Worm (Caenorhabditis elegans) whole organism, L2 larva: ENCODE measurements around the gene C02C6.14.

Experiments used
- C34F6.9 ChIP-seq: fragments of 150-350 bp; optimal IDR thresholded peaks from 2 replicates; lab custom pipeline; 2014; ENCODE audit warnings: missing biosample characterization, missing genetic modification characterization
- F13H6.1 ChIP-seq: sonication (generic microtip); optimal IDR thresholded peaks from 2 replicates; lab custom pipeline; 2016; ENCODE audit warnings: missing genetic modification characterization, missing compliant biosample characterization
- ZK546.5 ChIP-seq: sonication (generic microtip); optimal IDR thresholded peaks from 2 replicates; lab custom pipeline; 2017; ENCODE audit warnings: missing biosample characterization, missing genetic modification characterization
- aly-2 ChIP-seq: fragments of 150-350 bp; optimal IDR thresholded peaks from 2 replicates; lab custom pipeline; 2014; ENCODE audit warnings: missing biosample characterization, missing genetic modification characterization
- ama-1 ChIP-seq: fragments of 150-350 bp; optimal IDR thresholded peaks from 2 replicates; lab custom pipeline; 2018; ENCODE audit warnings: inconsistent platforms
- blmp-1 ChIP-seq: sonication (generic microtip); optimal IDR thresholded peaks from 2 replicates; lab custom pipeline; 2017; ENCODE audit warnings: missing genetic modification characterization, mild to moderate bottlenecking, missing compliant biosample characterization, antibody characterized with exemption, moderate library complexity; ENCODE audit not compliant: insufficient read depth
- ceh-16 ChIP-seq: fragments of 150-350 bp; optimal IDR thresholded peaks from 2 replicates; lab custom pipeline; 2014; ENCODE audit warnings: missing biosample characterization, missing genetic modification characterization
- crh-2 ChIP-seq: sonication (generic microtip); optimal IDR thresholded peaks from 2 replicates; lab custom pipeline; 2017; ENCODE audit warnings: missing biosample characterization, missing genetic modification characterization
- dmd-4 ChIP-seq: sonication (generic microtip); optimal IDR thresholded peaks from 2 replicates; lab custom pipeline; 2017; ENCODE audit warnings: missing biosample characterization, missing genetic modification characterization
- egl-27 ChIP-seq: sonication (generic microtip); optimal IDR thresholded peaks from 3 replicates; lab custom pipeline; 2017; ENCODE audit warnings: missing biosample characterization, missing genetic modification reagents, missing genetic modification characterization
- elt-1 ChIP-seq: fragments of 150-350 bp; optimal IDR thresholded peaks from 2 replicates; lab custom pipeline; 2014; ENCODE audit warnings: missing biosample characterization, missing genetic modification characterization
- elt-3 ChIP-seq: sonication (generic microtip); optimal IDR thresholded peaks from 2 replicates; lab custom pipeline; 2017; ENCODE audit warnings: missing biosample characterization, missing genetic modification characterization
- fos-1 ChIP-seq: fragments of 150-350 bp; optimal IDR thresholded peaks from 2 replicates; lab custom pipeline; 2014; ENCODE audit warnings: missing biosample characterization, missing genetic modification characterization
- gmeb-1 ChIP-seq: fragments of 150-350 bp; optimal IDR thresholded peaks from 2 replicates; lab custom pipeline; 2014; ENCODE audit warnings: missing biosample characterization, missing genetic modification characterization
- lin-11 ChIP-seq: fragments of 150-350 bp; sonication (generic microtip); optimal IDR thresholded peaks from 2 replicates; lab custom pipeline; 2014; ENCODE audit warnings: missing biosample characterization, missing genetic modification characterization, inconsistent platforms, mixed read lengths
- lin-13 ChIP-seq: fragments of 150-350 bp; optimal IDR thresholded peaks from 2 replicates; lab custom pipeline; 2014; ENCODE audit warnings: missing biosample characterization, missing genetic modification reagents, missing genetic modification characterization
- lin-39 ChIP-seq: fragments of 150-350 bp; optimal IDR thresholded peaks from 2 replicates; lab custom pipeline; 2014; ENCODE audit warnings: missing biosample characterization, missing genetic modification reagents, missing genetic modification characterization
- lsy-2 ChIP-seq, 2 experiments: fragments of 150-350 bp in 1 of 2; sonication (generic microtip) in 1 of 2; optimal IDR thresholded peaks; 2 replicates each; lab custom pipeline; 2014 to 2017; ENCODE audit warnings: missing biosample characterization in 2 of 2, missing genetic modification characterization in 2 of 2
- mab-5 ChIP-seq: fragments of 150-350 bp; optimal IDR thresholded peaks from 2 replicates; lab custom pipeline; 2014; ENCODE audit warnings: missing biosample characterization, missing genetic modification characterization
- mbf-1 ChIP-seq: sonication (generic microtip); optimal IDR thresholded peaks from 2 replicates; lab custom pipeline; 2017; ENCODE audit warnings: missing biosample characterization, missing genetic modification characterization
- mdl-1 ChIP-seq, 2 experiments: fragments of 150-350 bp in 1 of 2; sonication (generic microtip) in 1 of 2; optimal IDR thresholded peaks; 2 replicates each; lab custom pipeline; 2017; ENCODE audit warnings: missing biosample characterization in 2 of 2, missing genetic modification characterization in 2 of 2
- nhr-10 ChIP-seq: sonication (generic microtip); optimal IDR thresholded peaks from 2 replicates; lab custom pipeline; 2017; ENCODE audit warnings: missing biosample characterization, missing genetic modification characterization
- nhr-129 ChIP-seq: fragments of 150-350 bp; optimal IDR thresholded peaks from 2 replicates; lab custom pipeline; 2014; ENCODE audit warnings: missing biosample characterization, missing genetic modification characterization
- nhr-21 ChIP-seq: fragments of 150-350 bp; optimal IDR thresholded peaks from 2 replicates; lab custom pipeline; 2014; ENCODE audit warnings: missing biosample characterization, missing genetic modification characterization
- nhr-23 ChIP-seq: fragments of 150-350 bp; optimal IDR thresholded peaks from 2 replicates; lab custom pipeline; 2014; ENCODE audit warnings: missing biosample characterization, missing genetic modification reagents, missing genetic modification characterization
- nhr-237 ChIP-seq: fragments of 150-350 bp; optimal IDR thresholded peaks from 2 replicates; lab custom pipeline; 2014; ENCODE audit warnings: missing biosample characterization, missing genetic modification characterization
- nhr-25 ChIP-seq: fragments of 150-350 bp; sonication (generic microtip); optimal IDR thresholded peaks from 3 replicates; lab custom pipeline; 2014; ENCODE audit warnings: missing biosample characterization, missing genetic modification characterization
- nhr-77 ChIP-seq: fragments of 150-350 bp; optimal IDR thresholded peaks from 2 replicates; lab custom pipeline; 2014; ENCODE audit warnings: missing biosample characterization, missing genetic modification characterization
- peb-1 ChIP-seq: fragments of 150-350 bp; optimal IDR thresholded peaks from 2 replicates; lab custom pipeline; 2014; ENCODE audit warnings: missing biosample characterization, missing genetic modification characterization
- sem-4 ChIP-seq: fragments of 150-350 bp; optimal IDR thresholded peaks from 2 replicates; lab custom pipeline; 2014; ENCODE audit warnings: missing biosample characterization, missing genetic modification reagents, missing genetic modification characterization
- skn-1 ChIP-seq: sonication (generic microtip); optimal IDR thresholded peaks from 2 replicates; lab custom pipeline; 2017; ENCODE audit warnings: missing biosample characterization, missing genetic modification characterization
- sma-3 ChIP-seq: sonication (generic microtip); optimal IDR thresholded peaks from 2 replicates; lab custom pipeline; 2016; ENCODE audit warnings: missing genetic modification reagents, missing genetic modification characterization, missing compliant biosample characterization
- sma-9 ChIP-seq, 2 experiments: fragments of 150-350 bp in 1 of 2; sonication (generic microtip) in 1 of 2; optimal IDR thresholded peaks; 2 replicates each; lab custom pipeline; 2014 to 2016; ENCODE audit warnings: missing genetic modification characterization in 2 of 2, mild to moderate bottlenecking in 1 of 2, missing biosample characterization in 1 of 2, missing compliant biosample characterization in 1 of 2, missing genetic modification reagents in 1 of 2, moderate library complexity in 1 of 2
- snpc-4 ChIP-seq: fragments of 150-350 bp; optimal IDR thresholded peaks from 2 replicates; lab custom pipeline; 2014; ENCODE audit warnings: missing biosample characterization, missing genetic modification characterization
- unc-55 ChIP-seq: fragments of 150-350 bp; sonication (generic microtip); optimal IDR thresholded peaks from 3 replicates; lab custom pipeline; 2014; ENCODE audit warnings: missing biosample characterization, missing genetic modification reagents, missing genetic modification characterization
- unc-62 ChIP-seq: fragments of 150-350 bp; optimal IDR thresholded peaks from 2 replicates; lab custom pipeline; 2014; ENCODE audit warnings: missing biosample characterization, missing genetic modification reagents, missing genetic modification characterization
- zag-1 ChIP-seq: fragments of 150-350 bp; optimal IDR thresholded peaks from 2 replicates; lab custom pipeline; 2014; ENCODE audit warnings: missing biosample characterization, missing genetic modification characterization
- ztf-1 ChIP-seq: fragments of 200-800 bp; sonication (Bioruptor generic); conservative IDR thresholded peaks from 2 replicates; pipeline ENCODE4 v1.3.6; 2022; ENCODE audit warnings: missing genetic modification characterization, missing compliant biosample characterization
- ztf-11 ChIP-seq: sonication (generic microtip); optimal IDR thresholded peaks from 2 replicates; lab custom pipeline; 2017; ENCODE audit warnings: missing biosample characterization, missing genetic modification characterization
- ztf-4 ChIP-seq: fragments of 150-350 bp; optimal IDR thresholded peaks from 2 replicates; lab custom pipeline; 2014; ENCODE audit warnings: missing biosample characterization, missing genetic modification characterization

Gene C02C6.14

DNA sequence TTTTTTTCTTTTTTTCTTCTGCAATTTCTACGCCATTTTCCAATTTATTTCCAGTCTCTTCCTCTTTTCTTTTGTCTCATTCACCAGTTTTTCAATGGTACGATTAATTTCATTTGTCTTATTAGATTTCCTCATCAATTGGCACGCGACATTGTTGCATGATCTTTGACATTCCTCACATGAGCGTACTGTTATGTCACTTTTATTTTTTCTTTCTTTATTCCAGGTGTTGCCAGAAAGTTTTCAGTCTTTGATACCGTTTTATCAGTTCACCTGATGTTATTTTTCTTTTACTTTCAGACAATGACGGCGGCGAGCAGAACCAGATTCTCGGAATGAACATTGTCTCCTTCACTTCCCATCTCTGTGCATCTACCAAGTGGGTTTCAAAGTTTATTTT, at the start of gene C02C6.14, which contains the start of gene olrn-1:
TSS of gene C02C6.14 (plus strand) at position 304 of the 400 bp plus-strand sequence.
TSS of gene olrn-1 (plus strand) at position 301 of the 400 bp plus-strand sequence.
- TF ChIP-seq nhr-23 (tag; lab: Kevin White, UChicago) (no peak), lin-13 (GFP tag; lab: Kevin White, UChicago) (no peak), dmd-4 (no peak), mab-5 (tag; lab: Kevin White, UChicago) (no peak), mbf-1 (tag; lab: Kevin White, UChicago) (no peak), nhr-25 (tag; lab: Kevin White, UChicago) (no peak), aly-2 (tag; lab: Kevin White, UChicago) (no peak), ztf-11 (tag; lab: Kevin White, UChicago) (no peak), nhr-77 (no peak), nhr-237 (no peak), F13H6.1 (tag; lab: Kevin White, UChicago) (no peak), nhr-21 (no peak), ceh-16 (no peak)
- TF ChIP-seq, all 48 proteins: peak for 0

DNA sequence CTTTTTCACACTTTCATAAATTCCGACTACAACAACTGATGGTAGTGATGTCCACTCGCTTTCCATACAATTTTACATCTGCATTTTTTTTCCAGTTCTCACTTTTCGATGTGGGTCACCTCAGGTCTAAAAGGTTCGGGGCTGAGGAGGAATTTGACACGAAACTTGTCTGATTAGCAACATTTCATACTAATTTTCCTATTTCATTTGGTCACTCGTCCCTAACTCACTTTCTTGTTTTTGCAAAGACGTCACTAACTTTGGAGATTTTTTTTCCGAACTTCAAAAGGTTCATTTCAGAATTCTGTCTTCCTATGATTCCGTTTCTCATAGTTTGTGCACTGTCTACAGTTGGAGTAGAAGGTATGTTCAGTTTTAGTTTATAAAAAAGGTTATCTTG, 49.7 kb upstream of the C02C6.14 start, which contains the start of gene H13N06.2:
TSS of gene H13N06.2 (plus strand) at position 301 of the 400 bp plus-strand sequence.
- TF ChIP-seq unc-62 (GFP tag; lab: Kevin White, UChicago) (no peak), lin-11 (tag; lab: Kevin White, UChicago) (no peak), C34F6.9 (tag; lab: Kevin White, UChicago) (no peak), nhr-237 (no peak), skn-1 (tag; lab: Kevin White, UChicago) (no peak), peb-1 (tag; lab: Kevin White, UChicago) (no peak), nhr-10 (tag; lab: Kevin White, UChicago) (no peak)

DNA sequence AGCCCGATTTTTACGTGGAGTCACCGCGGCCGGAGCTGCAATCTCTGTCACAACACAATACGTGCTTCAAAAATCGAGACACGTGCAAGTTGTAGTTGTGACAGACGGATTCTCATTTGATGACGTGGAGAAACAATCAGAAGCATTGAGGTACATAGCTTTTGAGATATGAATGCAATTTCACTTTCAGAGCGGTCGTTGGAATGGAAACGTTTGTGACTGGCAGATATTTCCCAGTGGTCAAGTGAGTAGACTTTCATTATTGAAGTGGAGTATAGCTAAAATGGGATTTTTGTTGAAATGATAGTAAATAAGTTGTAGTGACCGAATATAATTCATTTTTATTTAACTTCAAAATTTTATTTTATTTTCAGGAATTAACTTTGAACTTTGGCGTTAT, 46.4 kb upstream of the C02C6.14 start:
- TF ChIP-seq F13H6.1 (tag; lab: Kevin White, UChicago) (no peak), sma-9 (GFP tag; optimal IDR thresholded peaks at IDR 0.05; lab: Kevin White, UChicago) (no peak), sma-9 (tag; optimal IDR thresholded peaks at IDR 0.05; lab: Kevin White, UChicago) (no peak), sem-4 (tag; lab: Kevin White, UChicago) (no peak), mdl-1 (tag; optimal IDR thresholded peaks at IDR 0.05; lab: Kevin White, UChicago) (no peak), elt-3 (tag; lab: Kevin White, UChicago) (no peak), unc-62 (GFP tag; lab: Kevin White, UChicago) (no peak), C34F6.9 (tag; lab: Kevin White, UChicago) (no peak), nhr-129 (no peak), mab-5 (tag; lab: Kevin White, UChicago) (no peak), ztf-1 (GFP tag; lab: Robert Waterston, UW) (no peak), nhr-237 (no peak), nhr-23 (tag; lab: Kevin White, UChicago) (no peak), snpc-4 (no peak), lin-13 (GFP tag; lab: Kevin White, UChicago) (no peak), ceh-16 (no peak), nhr-10 (tag; lab: Kevin White, UChicago) (no peak), nhr-21 (no peak), nhr-25 (tag; lab: Kevin White, UChicago) (no peak), gmeb-1 (tag; lab: Kevin White, UChicago) (no peak), ztf-4 (tag; lab: Kevin White, UChicago) (no peak)

DNA sequence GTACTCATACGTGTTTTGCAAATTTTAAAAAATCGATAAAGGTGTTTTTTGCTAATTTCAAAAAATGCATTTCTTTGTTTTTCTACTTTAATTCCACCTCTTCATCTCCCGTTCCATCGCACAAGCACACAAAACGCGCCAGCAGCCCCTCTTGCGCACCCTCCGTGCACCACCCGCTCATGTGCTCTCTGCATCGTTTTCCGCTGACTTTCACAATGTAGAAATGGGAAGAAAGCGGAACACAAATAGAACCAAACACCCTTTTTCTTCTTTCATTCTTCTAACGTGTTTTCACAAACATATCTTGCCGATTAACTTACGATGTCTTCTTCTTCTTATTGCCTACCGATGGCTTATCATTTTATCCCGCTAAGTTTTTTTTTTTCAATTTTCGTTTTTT, 44.7 kb upstream of the C02C6.14 start:
- peak; percentile 42 for TF ChIP-seq ama-1
- no peak for TF ChIP-seq dmd-4
- TF ChIP-seq lsy-2 (tag; optimal IDR thresholded peaks at IDR 0.05; lab: Kevin White, UChicago) = peak; percentile 54 to 85
- peak; percentile 84 for TF ChIP-seq sma-9 (GFP tag; optimal IDR thresholded peaks at IDR 0.05; lab: Kevin White, UChicago)
- no peak for TF ChIP-seq sma-9 (tag; optimal IDR thresholded peaks at IDR 0.05; lab: Kevin White, UChicago)
- TF ChIP-seq ztf-4 (tag; lab: Kevin White, UChicago) = peak; percentile 58
- no peak for TF ChIP-seq ztf-1 (GFP tag; lab: Robert Waterston, UW)
- TF ChIP-seq snpc-4 = peak; percentile 76
- TF ChIP-seq sma-3 (GFP tag; lab: Kevin White, UChicago) = peak; percentile 64
- TF ChIP-seq blmp-1 (tag; lab: Kevin White, UChicago) = no peak
- TF ChIP-seq lin-39 = no peak
- no peak for TF ChIP-seq mbf-1 (tag; lab: Kevin White, UChicago)
- TF ChIP-seq lin-13 (GFP tag; lab: Kevin White, UChicago) = peak; percentile 80
- TF ChIP-seq nhr-129 = peak; percentile 66
- peak; percentile 81 for TF ChIP-seq crh-2
- peak; percentile 61 for TF ChIP-seq fos-1 (tag; lab: Kevin White, UChicago)
- TF ChIP-seq nhr-77 = no peak
- peak; percentile 71 for TF ChIP-seq C34F6.9 (tag; lab: Kevin White, UChicago)
- peak; percentile 11 for TF ChIP-seq nhr-25 (tag; lab: Kevin White, UChicago)
- peak; percentile 79 for TF ChIP-seq unc-55 (GFP tag; lab: Kevin White, UChicago)
- no peak for TF ChIP-seq ZK546.5 (tag; lab: Kevin White, UChicago)
- TF ChIP-seq egl-27 (tag; lab: Kevin White, UChicago) = peak; percentile 85
- peak; percentile 80 for TF ChIP-seq F13H6.1 (tag; lab: Kevin White, UChicago)
- TF ChIP-seq elt-1 = no peak
- TF ChIP-seq mdl-1 (tag; optimal IDR thresholded peaks at IDR 0.05; lab: Kevin White, UChicago) = peak in 1 of 2 experiments; percentile 66
- TF ChIP-seq zag-1 (tag; lab: Kevin White, UChicago) = peak; percentile 34
- peak; percentile 65 for TF ChIP-seq mab-5 (tag; lab: Kevin White, UChicago)
- peak; percentile 79 for TF ChIP-seq sem-4 (tag; lab: Kevin White, UChicago)
- no peak for TF ChIP-seq nhr-23 (tag; lab: Kevin White, UChicago)
- TF ChIP-seq lin-11 (tag; lab: Kevin White, UChicago) = peak; percentile 7
- TF ChIP-seq nhr-21 = peak; percentile 39
- peak; percentile 65 for TF ChIP-seq gmeb-1 (tag; lab: Kevin White, UChicago)
- no peak for TF ChIP-seq unc-62 (GFP tag; lab: Kevin White, UChicago)
